Worm (Caenorhabditis elegans) whole organism, mixed stage, embryonic: ENCODE data around the gene egl-47.

Source experiments
- ceh-83 ChIP-seq: fragments of 200-800 bp; sonication (Bioruptor generic); optimal IDR thresholded peaks from 2 replicates; lab custom pipeline; 2018; ENCODE audit warnings: mild to moderate bottlenecking, missing genetic modification characterization, missing compliant biosample characterization
- elt-1 ChIP-seq: sonication (generic microtip); optimal IDR thresholded peaks from 2 replicates; lab custom pipeline; 2017; ENCODE audit warnings: missing genetic modification characterization, mild to moderate bottlenecking, missing compliant biosample characterization, antibody characterized with exemption, moderate library complexity, borderline replicate concordance; ENCODE audit not compliant: insufficient read depth
- lsy-2 ChIP-seq: fragments of 150-350 bp; optimal IDR thresholded peaks from 2 replicates; lab custom pipeline; 2014; ENCODE audit warnings: missing biosample characterization, missing genetic modification characterization
- nhr-76 ChIP-seq: sonication (generic microtip); optimal IDR thresholded peaks from 2 replicates; lab custom pipeline; 2017; ENCODE audit warnings: missing biosample characterization, missing genetic modification characterization

DNA sequence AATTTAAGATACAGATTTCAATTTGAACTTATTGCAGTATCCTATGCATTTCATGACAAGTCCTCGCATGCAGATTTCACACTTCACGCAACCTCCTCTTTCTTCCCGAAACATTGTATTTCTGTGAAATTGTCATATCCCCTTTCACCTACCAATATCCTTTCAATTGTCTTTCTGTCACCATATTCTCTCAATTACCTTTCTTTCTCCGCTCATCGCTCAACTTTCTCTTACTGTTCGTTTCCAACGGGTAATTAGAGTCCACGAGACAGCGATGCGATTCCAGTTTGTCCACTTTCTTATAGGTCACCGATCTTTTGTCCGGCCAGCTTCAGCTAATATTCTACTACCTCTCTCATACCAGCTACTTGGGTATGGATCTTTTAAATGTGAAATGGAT is 53.0 kb downstream of the egl-47 start, which contains the start of gene mam-5:
- TF ChIP-seq elt-1 (tag; lab: Kevin White, UChicago) (no peak), ceh-83 (no peak), nhr-76 (tag; lab: Kevin White, UChicago) (no peak), lsy-2 (tag; lab: Kevin White, UChicago) (no peak)
